Fruit fly (Drosophila melanogaster): ENCODE measurements around the gene CG32982.

The CG32982 gene

DNA sequence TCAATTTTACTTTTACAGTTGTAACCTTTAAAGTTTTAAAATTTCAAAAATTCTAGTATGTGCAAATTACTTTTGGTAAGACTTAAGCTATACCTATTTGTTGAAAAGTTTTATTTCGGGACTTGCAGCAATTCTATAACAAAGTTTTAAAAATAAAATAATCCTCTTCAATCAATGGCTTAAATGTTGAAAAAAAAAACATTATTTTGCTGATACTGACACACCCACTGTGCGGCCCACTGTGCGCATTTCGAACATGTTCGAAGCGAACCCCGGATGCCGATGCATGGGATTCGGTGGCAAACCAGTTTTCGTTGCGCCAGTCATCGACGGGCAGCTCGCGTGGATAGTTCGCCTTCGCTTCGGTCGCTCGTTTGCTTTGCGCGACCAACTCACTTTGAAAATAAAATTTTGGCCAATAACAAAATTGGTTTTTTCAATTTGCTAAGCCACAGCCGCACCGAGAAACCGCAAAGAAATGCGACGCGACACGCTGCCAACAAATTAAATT is at the start of gene CG32982:
Gene CG32982 (plus strand): TSS at position 320 of the 511 bp plus-strand sequence.
- TF ChIP-seq noc (tag; optimal IDR thresholded peaks at IDR 0.05) = peak; percentile 72

dm6 chr2L:9076821-9077220 is 48.7 kb upstream of the CG32982 start, which contains the start of gene CG12439:
Gene CG12439, plus strand, starts transcription at chr2L:9077121.
- no peak for TF ChIP-seq noc (tag; optimal IDR thresholded peaks at IDR 0.05)

DNA sequence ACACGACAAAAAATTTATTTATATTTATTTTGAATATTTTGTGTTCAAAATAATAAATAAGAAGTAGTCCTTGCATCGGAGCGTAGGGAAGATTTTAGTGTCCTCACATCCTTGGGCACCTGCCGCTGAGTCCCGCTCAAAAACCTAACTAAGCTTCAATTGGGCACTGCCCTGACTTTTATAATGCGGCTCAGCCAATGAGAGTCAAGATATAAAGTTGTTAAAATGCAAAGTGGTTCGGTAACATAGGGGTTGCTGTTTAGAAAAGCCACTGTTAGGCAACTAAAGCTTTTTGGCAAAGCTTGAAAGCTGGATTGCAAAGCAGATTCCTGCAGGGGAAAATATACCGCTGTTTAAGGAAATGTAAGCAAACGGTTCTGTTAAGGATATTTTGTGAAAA is 42.8 kb upstream of the CG32982 start:
- no peak for TF ChIP-seq noc (tag; optimal IDR thresholded peaks at IDR 0.05)

- no peak for TF ChIP-seq noc (tag; optimal IDR thresholded peaks at IDR 0.05)
These were observed 41.7 kb upstream of the CG32982 start, which contains the start of gene Toll-4 for dm6 chr2L:9083807-9084206. Gene Toll-4, plus strand, starts transcription at chr2L:9084107.

DNA sequence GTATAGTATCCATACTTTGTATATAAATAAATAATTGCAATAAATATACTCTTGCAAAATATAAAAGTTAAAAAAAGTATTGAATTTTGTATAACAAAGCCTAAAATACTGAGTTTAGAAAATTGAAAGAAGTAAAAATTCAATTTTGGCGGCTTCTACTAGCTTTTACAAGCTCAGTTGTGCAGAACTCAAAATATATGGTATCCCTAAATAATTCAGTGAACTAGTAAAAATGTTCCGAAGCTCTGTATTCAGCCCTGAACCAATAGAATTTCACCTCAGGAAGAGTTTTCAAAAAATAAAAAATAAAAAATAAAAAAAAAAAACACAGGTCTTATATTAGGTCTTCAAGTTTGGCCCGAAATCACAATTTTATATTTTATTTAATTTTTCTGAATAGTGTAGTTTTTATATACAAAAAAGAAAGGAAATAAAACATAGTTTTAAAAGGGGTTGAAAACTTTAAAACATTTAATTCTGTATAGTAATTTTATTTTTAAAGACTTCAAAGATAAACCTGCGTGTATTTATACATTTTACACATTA is 35.9 kb upstream of the CG32982 start:
- no peak for TF ChIP-seq noc (tag; optimal IDR thresholded peaks at IDR 0.05)

DNA sequence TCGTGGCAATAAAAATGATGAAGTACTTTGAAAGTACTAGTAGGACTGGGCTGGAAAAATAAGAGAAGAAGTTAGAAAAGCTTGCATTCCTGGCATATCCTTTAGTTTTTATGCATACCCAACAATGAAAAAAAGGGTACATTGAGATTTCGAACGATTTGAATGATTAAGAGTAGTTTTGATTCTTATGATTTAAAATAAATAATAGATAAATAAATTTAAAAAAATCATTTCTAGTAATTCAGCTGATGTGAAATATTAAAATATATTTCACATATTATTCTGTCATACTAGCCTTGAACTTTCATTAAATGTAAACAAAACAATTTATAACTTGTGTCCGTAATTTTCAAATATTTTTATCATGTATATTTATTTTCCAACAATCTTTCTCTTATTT is 28.3 kb upstream of the CG32982 start, which contains the start of gene CG31609:
Gene CG31609 (plus strand): TSS at position 301 of the 400 bp plus-strand sequence.
- no peak for TF ChIP-seq noc (tag; optimal IDR thresholded peaks at IDR 0.05)

DNA sequence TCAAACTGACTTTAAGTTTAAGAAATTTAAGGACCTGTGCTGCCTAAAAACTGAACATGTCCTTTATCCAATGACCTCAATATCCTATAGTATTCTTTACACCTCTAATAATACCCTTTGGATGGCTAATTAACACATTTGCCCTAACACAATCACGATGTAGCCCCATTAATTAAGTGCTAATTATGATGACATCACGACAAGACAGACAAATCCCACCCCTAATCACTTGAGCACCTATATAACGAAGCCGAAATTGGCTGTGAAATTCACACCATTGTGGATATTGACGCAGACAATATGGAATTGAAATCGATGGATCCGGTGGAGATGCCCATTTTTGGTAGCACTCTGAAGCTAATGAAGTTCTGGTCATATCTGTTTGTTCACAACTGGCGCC is 14.0 kb upstream of the CG32982 start, which contains the start of gene Or30a:
Gene Or30a (plus strand): TSS at position 301 of the 400 bp plus-strand sequence.
- TF ChIP-seq noc (tag; optimal IDR thresholded peaks at IDR 0.05) = no peak

DNA sequence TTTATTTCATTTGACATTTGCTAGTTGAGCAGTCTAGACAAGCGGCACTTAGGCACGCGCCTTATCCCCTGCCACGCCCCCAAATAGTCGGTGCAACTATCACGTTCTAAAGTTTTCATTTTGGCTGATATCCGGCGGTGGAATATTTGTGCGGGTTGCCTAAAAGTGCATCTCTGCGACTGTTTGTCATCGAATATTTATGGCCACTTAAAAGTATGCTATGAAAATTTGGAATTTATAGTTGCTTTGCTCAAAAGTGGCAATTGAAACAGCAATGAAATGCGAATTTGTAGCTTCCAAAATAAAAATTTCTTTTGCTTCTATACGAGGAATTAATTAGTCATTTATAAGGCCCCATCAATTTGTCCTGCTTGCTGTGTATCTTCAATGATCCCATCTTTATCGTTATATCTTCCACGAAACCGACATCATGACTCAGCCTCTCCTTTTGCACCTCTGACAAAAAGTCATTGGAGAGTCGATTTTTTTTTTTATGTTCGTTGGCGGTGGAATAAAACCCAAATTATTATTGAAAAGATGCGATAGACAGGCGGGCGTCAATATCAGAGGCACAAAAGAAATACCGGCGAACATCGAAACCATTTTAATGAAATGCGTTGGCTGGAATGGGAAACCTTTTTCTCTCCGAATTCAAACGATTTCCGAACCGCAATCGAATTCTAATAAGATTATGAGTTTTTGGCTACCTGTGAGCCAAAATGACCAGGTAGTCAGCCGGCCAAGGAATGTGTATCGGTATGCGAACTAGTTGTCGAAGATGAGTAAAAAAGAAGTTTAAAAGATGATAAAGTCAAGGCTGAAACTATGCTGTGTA is 4.8 kb upstream of the CG32982 start:
- TF ChIP-seq noc (tag; optimal IDR thresholded peaks at IDR 0.05) = no peak

dm6 chr2L:9122371-9122770 is 3.2 kb upstream of the CG32982 start:
- no peak for TF ChIP-seq noc (tag; optimal IDR thresholded peaks at IDR 0.05)

DNA sequence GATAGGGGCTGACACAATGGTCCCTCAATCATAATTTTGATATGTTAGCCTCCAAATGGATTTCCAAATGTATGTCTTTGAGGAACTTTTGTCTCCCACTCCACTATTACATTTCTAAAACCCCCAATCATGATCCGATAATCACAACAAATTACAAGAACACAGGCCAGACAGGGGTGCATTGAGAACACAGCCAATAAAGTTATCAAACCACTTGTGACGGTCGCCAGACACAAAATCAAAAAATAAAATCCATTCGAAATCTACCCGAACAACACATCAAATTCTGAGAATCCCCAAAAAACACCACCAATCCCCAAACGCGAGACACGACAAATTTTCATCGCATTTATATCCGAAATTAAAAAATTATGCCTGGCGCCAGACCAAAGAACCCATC is 1.8 kb upstream of the CG32982 start:
- no peak for TF ChIP-seq noc (tag; optimal IDR thresholded peaks at IDR 0.05)

DNA sequence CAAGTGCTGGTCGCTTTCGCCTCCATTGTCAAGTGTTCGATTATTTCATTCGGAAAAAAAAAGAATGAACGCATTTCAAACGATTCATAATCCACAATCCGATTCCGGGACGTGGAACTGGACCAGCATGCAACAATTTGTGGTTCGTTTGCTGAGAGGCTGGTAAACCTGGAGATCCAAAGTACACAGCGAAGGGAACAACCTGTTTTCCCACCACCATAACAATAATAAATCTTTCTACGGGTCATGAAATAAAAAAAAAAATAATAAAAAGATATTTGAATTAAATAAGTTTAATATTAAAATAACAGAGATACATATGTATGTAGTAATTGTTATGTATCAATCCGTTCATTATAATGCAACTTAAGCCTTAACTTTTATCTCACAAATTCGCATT is 1.1 kb upstream of the CG32982 start:
- TF ChIP-seq noc (tag; optimal IDR thresholded peaks at IDR 0.05) = no peak

DNA sequence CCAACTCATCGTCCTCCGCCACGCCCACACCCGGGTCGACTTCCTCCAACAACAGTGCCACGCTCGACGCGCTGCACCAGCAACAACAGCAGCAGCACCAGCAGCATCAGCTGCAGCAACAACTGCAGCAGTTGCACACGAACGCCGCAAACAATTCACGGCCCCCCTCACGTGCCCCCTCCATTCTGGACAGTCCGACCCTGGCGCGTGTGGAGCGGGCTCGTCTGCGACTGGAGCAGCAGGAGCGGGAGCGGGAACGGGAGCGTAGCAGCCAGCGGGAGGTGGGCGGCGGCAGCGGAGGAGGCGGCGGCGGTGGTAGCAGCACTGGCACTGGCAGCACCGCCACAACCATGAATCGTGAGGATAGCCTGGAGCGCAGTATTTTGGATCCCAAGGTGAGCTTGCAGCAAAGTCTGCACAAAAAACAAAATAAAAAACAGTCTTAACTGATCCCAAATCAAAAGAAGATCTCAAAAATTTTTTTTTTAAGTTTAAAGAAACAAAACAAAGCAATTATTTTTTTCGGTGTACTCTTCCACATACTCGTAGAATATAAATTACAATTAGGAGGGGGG is 1.6 kb downstream of the CG32982 start:
- TF ChIP-seq noc (tag; optimal IDR thresholded peaks at IDR 0.05) = no peak

DNA sequence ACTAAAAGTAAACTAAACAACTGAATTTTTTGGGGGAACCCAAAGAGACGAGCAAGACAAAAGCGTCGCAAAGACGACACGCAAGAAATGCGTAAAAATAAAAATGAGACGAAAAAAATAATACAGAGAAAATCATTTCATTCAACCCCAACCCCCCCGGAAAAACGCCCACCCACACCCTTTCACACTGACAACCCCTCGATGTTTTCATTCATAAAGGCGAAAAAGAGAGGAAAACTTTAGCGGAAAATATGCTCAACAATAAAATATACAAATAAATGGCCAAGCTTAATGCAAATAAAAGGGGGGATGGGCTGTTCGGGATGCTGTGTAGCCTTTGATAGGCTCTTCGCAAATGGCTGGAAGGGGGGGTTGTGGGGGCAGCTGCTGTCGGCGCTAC is 5.4 kb downstream of the CG32982 start:
- no peak for TF ChIP-seq noc (tag; optimal IDR thresholded peaks at IDR 0.05)

DNA sequence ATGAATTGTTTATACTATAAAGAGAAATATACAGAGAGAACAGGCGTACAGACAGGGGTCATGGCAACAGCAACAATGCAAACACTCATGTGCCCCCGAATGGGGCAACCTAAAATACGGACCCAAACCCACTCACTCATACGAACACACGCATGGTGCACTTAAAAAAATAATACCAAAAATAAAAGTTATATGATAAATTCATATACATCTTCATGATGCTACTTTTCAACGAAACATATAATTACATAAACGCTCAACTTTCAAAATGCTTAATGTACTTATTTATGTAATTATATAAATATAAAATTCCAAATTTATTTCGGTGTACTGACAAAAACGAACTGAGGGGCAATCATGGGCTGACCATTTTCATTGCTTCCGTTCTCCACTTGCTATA is 7.6 kb downstream of the CG32982 start:
- no peak for TF ChIP-seq noc (tag; optimal IDR thresholded peaks at IDR 0.05)

- TF ChIP-seq noc (tag; optimal IDR thresholded peaks at IDR 0.05) = peak; percentile 38
These were observed 8.7 kb downstream of the CG32982 start for dm6 chr2L:9134209-9134608.

DNA sequence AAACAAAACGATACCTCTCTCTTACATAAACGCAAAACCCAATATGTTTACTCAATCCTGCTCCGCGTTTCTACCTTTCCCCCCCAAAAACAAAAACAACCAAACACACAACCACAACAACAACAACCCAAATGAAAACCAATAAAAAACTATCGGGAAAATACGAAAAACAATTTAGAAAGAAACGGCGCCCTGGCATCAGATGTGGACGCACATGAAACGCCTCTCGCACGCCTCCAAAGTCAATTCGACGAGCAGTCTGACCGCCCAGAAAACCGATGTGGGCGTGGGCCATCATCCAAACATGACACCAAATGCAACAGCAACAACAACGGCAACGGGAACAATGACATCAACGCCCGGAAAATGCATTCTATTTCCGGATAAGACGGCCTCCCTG is 9.4 kb downstream of the CG32982 start:
- TF ChIP-seq noc (tag; optimal IDR thresholded peaks at IDR 0.05) = no peak

DNA sequence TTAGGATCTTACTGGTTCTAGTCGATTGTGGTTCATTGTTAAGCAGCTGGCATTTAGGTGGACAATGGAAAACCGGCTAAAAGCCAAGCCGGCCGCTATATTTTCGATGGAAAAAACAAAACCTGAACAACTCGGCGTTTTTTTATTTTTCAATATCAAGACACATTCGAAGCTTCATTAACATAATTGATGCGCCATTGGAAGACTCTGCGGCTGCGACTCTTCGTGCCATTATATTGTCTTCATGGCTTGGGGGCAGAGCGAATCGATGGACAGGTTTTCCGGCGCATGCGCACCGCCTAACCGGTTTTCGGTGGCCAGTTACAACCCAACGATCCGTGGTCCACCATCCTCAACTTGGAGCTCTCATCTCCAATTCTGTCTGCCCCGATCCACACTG is 11.2 kb downstream of the CG32982 start:
- TF ChIP-seq noc (tag; optimal IDR thresholded peaks at IDR 0.05) = no peak

All from whole organism, larva.